Fruit fly (Drosophila melanogaster): Measurements from ENCODE around the gene Or85f.
A peak's percentile ranks its signal among the peaks of the same experiment; 100 is the strongest.

Or85f gene

dm6 chr3R:9395998-9396397 is 2.0 kb upstream of the Or85f start:
- TF ChIP-seq fd96Ca (GFP tag; IDR thresholded peaks at IDR 0.05) (no peak), CG13204 (GFP tag; optimal IDR thresholded peaks at IDR 0.05) (no peak), CG32121 (GFP tag; IDR thresholded peaks at IDR 0.05) (no peak), CG15710 (tag; optimal IDR thresholded peaks at IDR 0.05) (no peak), CG10348 (GFP tag; IDR thresholded peaks at IDR 0.05) (no peak), CG8159 (tag; optimal IDR thresholded peaks at IDR 0.05) (no peak), CG12605 (GFP tag; IDR thresholded peaks at IDR 0.05) (no peak), CG14655 (GFP tag; optimal IDR thresholded peaks at IDR 0.05) (no peak), Ets98B (GFP tag; IDR thresholded peaks at IDR 0.05) (no peak), Pif1A (GFP tag; optimal IDR thresholded peaks at IDR 0.05) (no peak), CG17806 (tag; optimal IDR thresholded peaks at IDR 0.05) (no peak), Snoo (tag; optimal IDR thresholded peaks at IDR 0.05) (no peak), D1 (tag; optimal IDR thresholded peaks at IDR 0.05) (no peak)

dm6 chr3R:9399074-9399473 is 1.1 kb downstream of the Or85f start:
- TF ChIP-seq CG15710 (tag; optimal IDR thresholded peaks at IDR 0.05) (no peak), CG4496 (GFP tag; IDR thresholded peaks at IDR 0.05) (no peak), CG34367 (tag; optimal IDR thresholded peaks at IDR 0.05) (no peak), CG13204 (GFP tag; optimal IDR thresholded peaks at IDR 0.05) (no peak)

dm6 chr3R:9399951-9400392 is 2.0 kb downstream of the Or85f start, which contains the start of gene CG34117:
Gene CG34117, minus strand, starts transcription at chr3R:9400053.
- TF ChIP-seq CG8159 (tag; optimal IDR thresholded peaks at IDR 0.05): peak; percentile 71
- peak; percentile 24 for TF ChIP-seq Pif1B (GFP tag; optimal IDR thresholded peaks at IDR 0.05)
- peak; percentile 69 for TF ChIP-seq Pif1A (GFP tag; optimal IDR thresholded peaks at IDR 0.05)
- peak; percentile 56 for TF ChIP-seq CG14655 (GFP tag; optimal IDR thresholded peaks at IDR 0.05)
- TF ChIP-seq CG4496 (GFP tag; IDR thresholded peaks at IDR 0.05): peak; percentile 80
- peak; percentile 10 for TF ChIP-seq gl (tag; optimal IDR thresholded peaks at IDR 0.05)
- peak; percentile 58 for TF ChIP-seq CG9948 (tag; optimal IDR thresholded peaks at IDR 0.05)
- no peak for TF ChIP-seq rn (GFP tag; IDR thresholded peaks at IDR 0.05)
- TF ChIP-seq CG12605 (GFP tag; IDR thresholded peaks at IDR 0.05): peak; percentile 55
- no peak for TF ChIP-seq EcR (GFP tag; optimal IDR thresholded peaks at IDR 0.05)
- TF ChIP-seq Snoo (tag; optimal IDR thresholded peaks at IDR 0.05): peak; percentile 66
- peak; percentile 51 for TF ChIP-seq CG8301 (tag; optimal IDR thresholded peaks at IDR 0.05)
- TF ChIP-seq CG10348 (GFP tag; IDR thresholded peaks at IDR 0.05): no peak
- TF ChIP-seq CG32121 (GFP tag; IDR thresholded peaks at IDR 0.05): peak; percentile 77
- TF ChIP-seq CG17806 (tag; optimal IDR thresholded peaks at IDR 0.05): peak; percentile 71
- peak; percentile 79 for TF ChIP-seq Ets98B (GFP tag; IDR thresholded peaks at IDR 0.05)
- no peak for TF ChIP-seq D1 (tag; optimal IDR thresholded peaks at IDR 0.05)
- peak; percentile 54 for TF ChIP-seq CG34367 (tag; optimal IDR thresholded peaks at IDR 0.05)
- no peak for TF ChIP-seq CG13204 (GFP tag; optimal IDR thresholded peaks at IDR 0.05)
- TF ChIP-seq fd96Ca (GFP tag; IDR thresholded peaks at IDR 0.05): no peak
- TF ChIP-seq CG15710 (tag; optimal IDR thresholded peaks at IDR 0.05): peak; percentile 63

- peak; percentile 90 for TF ChIP-seq CG15710 (tag; optimal IDR thresholded peaks at IDR 0.05)
- peak; percentile 89 for TF ChIP-seq CG12605 (GFP tag; IDR thresholded peaks at IDR 0.05)
- TF ChIP-seq CG14655 (GFP tag; optimal IDR thresholded peaks at IDR 0.05): no peak
- peak; percentile 32 for TF ChIP-seq EcR (GFP tag; optimal IDR thresholded peaks at IDR 0.05)
- TF ChIP-seq CG9948 (tag; optimal IDR thresholded peaks at IDR 0.05): peak; percentile 81
- no peak for TF ChIP-seq CG8301 (tag; optimal IDR thresholded peaks at IDR 0.05)
- TF ChIP-seq CG32121 (GFP tag; IDR thresholded peaks at IDR 0.05): peak; percentile 95
- peak; percentile 41; the same call in 1 of the 2 replicates for TF ChIP-seq CG10348 (GFP tag; IDR thresholded peaks at IDR 0.05)
- peak; percentile 75 for TF ChIP-seq gl (tag; optimal IDR thresholded peaks at IDR 0.05)
- no peak for TF ChIP-seq Pif1B (GFP tag; optimal IDR thresholded peaks at IDR 0.05)
- peak; percentile 77; the same call in 2 of the 3 replicates for TF ChIP-seq fd96Ca (GFP tag; IDR thresholded peaks at IDR 0.05)
- no peak for TF ChIP-seq Pif1A (GFP tag; optimal IDR thresholded peaks at IDR 0.05)
- TF ChIP-seq CG34367 (tag; optimal IDR thresholded peaks at IDR 0.05): peak; percentile 81
- peak; percentile 84 for TF ChIP-seq CG17806 (tag; optimal IDR thresholded peaks at IDR 0.05)
- peak; percentile 93 for TF ChIP-seq Ets98B (GFP tag; IDR thresholded peaks at IDR 0.05)
- TF ChIP-seq rn (GFP tag; IDR thresholded peaks at IDR 0.05): peak; percentile 86
- TF ChIP-seq CG4496 (GFP tag; IDR thresholded peaks at IDR 0.05): peak; percentile 95
- TF ChIP-seq D1 (tag; optimal IDR thresholded peaks at IDR 0.05): no peak
- peak; percentile 91 for TF ChIP-seq Snoo (tag; optimal IDR thresholded peaks at IDR 0.05)
- TF ChIP-seq CG13204 (GFP tag; optimal IDR thresholded peaks at IDR 0.05): no peak
- peak; percentile 90 for TF ChIP-seq CG8159 (tag; optimal IDR thresholded peaks at IDR 0.05)
Measured at dm6 chr3R:9401127-9401603, 3.2 kb downstream of the Or85f start, which contains the start of the genes RpL34b and CG8132. Gene RpL34b, minus strand, starts transcription at chr3R:9401226. Gene CG8132, plus strand, starts transcription at chr3R:9401495.

- TF ChIP-seq CG14655 (GFP tag; optimal IDR thresholded peaks at IDR 0.05) (no peak), CG8159 (tag; optimal IDR thresholded peaks at IDR 0.05) (no peak), Snoo (tag; optimal IDR thresholded peaks at IDR 0.05) (peak; percentile 50), CG9948 (tag; optimal IDR thresholded peaks at IDR 0.05) (no peak), CG17806 (tag; optimal IDR thresholded peaks at IDR 0.05) (peak; percentile 40), gl (tag; optimal IDR thresholded peaks at IDR 0.05) (no peak), D1 (tag; optimal IDR thresholded peaks at IDR 0.05) (no peak), EcR (GFP tag; optimal IDR thresholded peaks at IDR 0.05) (no peak), Ets98B (GFP tag; IDR thresholded peaks at IDR 0.05) (peak; percentile 57), Pif1B (GFP tag; optimal IDR thresholded peaks at IDR 0.05) (no peak), Pif1A (GFP tag; optimal IDR thresholded peaks at IDR 0.05) (no peak), CG12605 (GFP tag; IDR thresholded peaks at IDR 0.05) (no peak), fd96Ca (GFP tag; IDR thresholded peaks at IDR 0.05) (0 out of 3 replicates have a peak, but pooled peaks have one; percentile 52), CG34367 (tag; optimal IDR thresholded peaks at IDR 0.05) (no peak), CG10348 (GFP tag; IDR thresholded peaks at IDR 0.05) (no peak), rn (GFP tag; IDR thresholded peaks at IDR 0.05) (no peak), CG13204 (GFP tag; optimal IDR thresholded peaks at IDR 0.05) (no peak), CG15710 (tag; optimal IDR thresholded peaks at IDR 0.05) (peak; percentile 51), CG32121 (GFP tag; IDR thresholded peaks at IDR 0.05) (no peak), CG8301 (tag; optimal IDR thresholded peaks at IDR 0.05) (no peak), CG4496 (GFP tag; IDR thresholded peaks at IDR 0.05) (peak; percentile 55; the same call in 2 of the 3 replicates)
Measured at dm6 chr3R:9404104-9404512, 6.1 kb downstream of the Or85f start, which contains the start of the genes CG9356, BBIP1 and CG8135. Gene CG9356, minus strand, starts transcription at chr3R:9404269. Gene BBIP1, plus strand, starts transcription at chr3R:9404385. Gene CG8135, plus strand, starts transcription at chr3R:9404385.

All from whole organism, pupa.